Worm (Caenorhabditis elegans) whole organism, dauer: ENCODE results near the gene hrpa-2.

Experiments
- unc-62 ChIP-seq: sonication (generic microtip); optimal IDR thresholded peaks from 2 replicates; lab custom pipeline; 2017; ENCODE audit warnings: missing biosample characterization, missing genetic modification reagents, missing genetic modification characterization

hrpa-2 gene

DNA sequence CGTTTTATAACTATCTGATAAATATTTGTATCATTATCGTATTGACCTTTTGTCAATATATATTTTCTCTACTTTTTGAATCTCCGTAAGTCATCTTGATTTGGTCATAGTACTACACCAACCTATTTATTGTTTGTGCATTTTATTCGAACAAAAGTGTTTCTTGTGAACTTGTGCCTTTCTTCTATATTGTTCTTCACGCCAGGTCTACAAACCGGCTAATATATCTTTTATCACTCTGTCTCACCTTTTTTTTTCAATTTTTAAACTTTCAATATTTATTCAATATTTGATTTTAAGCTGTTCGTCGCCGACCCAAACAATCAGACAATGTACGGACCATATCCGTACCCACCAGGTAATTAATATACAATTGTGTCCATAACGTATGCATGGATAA is at the start of gene hrpa-2:
TSS of gene hrpa-2 (plus strand) at position 301 of the 400 bp plus-strand sequence.
- no peak for TF ChIP-seq unc-62 (GFP tag; lab: Kevin White, UChicago)

DNA sequence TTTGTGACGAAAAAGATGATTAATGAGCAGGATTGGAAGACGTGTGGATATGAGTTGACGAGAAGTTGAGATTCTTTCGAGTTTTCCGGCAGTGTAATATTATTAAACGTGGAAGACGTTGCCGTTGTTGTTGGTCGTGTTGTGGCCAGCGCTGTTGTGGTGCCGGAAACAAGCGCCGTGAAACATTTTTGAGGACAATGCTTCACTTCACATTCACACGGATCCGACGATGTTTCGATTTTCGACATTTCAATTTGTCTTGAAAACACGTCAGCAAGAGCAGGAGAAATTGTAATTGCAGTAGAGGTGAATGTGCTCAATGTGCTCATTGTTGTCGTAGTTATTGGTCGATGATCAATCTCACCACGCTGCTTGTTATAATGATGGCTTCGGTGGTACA is 47.4 kb upstream of the hrpa-2 start:
- no peak for TF ChIP-seq unc-62 (GFP tag; lab: Kevin White, UChicago)

DNA sequence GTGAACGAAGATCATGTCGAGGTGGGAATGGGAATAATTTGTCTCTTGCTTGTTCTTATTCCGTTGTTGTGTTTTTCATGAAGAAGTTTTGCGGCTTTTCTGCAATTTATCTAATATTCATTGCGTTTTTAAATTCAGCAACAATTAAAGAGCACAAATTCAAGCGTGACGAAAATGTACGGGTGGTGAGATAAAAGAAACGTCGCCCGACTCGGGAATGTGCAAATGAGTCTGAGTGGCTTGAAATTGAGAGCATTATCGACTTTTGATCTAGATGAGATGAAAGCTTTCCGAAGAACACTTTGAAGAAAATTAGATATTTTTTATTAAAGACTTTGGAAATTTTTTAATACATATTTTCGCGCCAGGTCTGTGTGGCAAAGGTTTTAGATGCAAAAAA is 45.1 kb upstream of the hrpa-2 start, which contains the start of gene T03G11.10:
TSS of gene T03G11.10 (minus strand) at position 101 of the 400 bp plus-strand sequence.
- TF ChIP-seq unc-62 (GFP tag; lab: Kevin White, UChicago): no peak

DNA sequence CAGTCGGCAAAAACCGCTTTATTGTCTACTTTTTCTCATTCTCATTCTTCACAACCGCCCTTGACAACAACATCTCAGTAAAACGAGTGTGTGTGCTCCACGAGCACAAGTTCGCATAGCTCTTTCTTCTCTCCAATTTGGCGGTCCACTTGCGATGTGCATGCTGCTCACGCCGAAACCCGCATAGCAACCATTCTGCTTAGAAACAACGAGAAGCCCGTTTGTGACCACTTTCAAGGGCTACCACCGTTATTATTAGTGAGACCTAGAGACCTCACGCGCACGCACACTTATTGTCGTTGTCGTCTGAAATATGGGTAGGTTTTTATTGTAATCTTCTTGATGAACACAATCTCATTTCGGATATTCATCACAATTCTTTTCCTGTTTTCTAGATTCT is 41.9 kb upstream of the hrpa-2 start, which contains the start of gene zchc-1A:
TSS of gene zchc-1A (plus strand) at position 114 of the 400 bp plus-strand sequence.
- no peak for TF ChIP-seq unc-62 (GFP tag; lab: Kevin White, UChicago)

DNA sequence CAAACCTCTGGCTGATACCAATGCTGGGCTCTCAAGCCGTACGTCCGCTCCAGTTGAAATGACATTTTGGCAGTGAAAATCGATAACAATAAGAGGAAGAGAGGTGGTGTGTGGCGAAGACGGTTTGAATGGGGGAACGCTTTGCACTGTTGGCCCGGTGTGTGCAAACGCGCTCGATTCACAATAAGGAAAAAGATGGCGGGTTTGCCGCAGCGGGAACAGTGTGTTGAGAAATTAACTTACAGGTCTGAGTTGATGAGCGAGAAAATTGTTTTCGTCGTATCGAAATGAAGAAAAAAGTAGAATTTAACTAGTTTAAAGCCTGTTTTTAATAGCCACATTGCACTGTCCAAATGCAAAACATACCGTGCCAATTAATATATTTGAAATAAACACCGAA is 37.1 kb upstream of the hrpa-2 start, which contains the start of gene metl-9:
TSS of gene metl-9 (minus strand) at position 101 of the 400 bp plus-strand sequence.
- TF ChIP-seq unc-62 (GFP tag; lab: Kevin White, UChicago): no peak

DNA sequence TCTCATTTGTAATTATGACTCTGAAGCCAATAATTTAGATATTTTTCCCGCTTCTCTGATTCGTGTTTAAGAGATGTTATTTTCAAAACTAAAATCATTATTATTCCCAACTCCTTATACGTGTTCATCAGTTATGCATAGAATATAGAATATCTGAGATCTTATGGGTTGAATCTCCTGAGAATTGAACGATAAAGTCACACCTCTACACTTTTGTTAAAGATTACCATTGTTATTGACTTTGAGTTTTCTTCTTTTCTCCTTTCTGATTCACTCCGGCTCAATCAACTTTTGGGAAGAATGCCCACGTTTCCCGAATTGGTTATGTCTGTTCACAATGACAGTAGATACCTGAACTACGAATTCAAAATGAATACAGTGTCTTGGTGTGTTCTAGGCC is 36.3 kb upstream of the hrpa-2 start, which contains the start of gene sru-48:
TSS of gene sru-48 (plus strand) at position 301 of the 400 bp plus-strand sequence.
- TF ChIP-seq unc-62 (GFP tag; lab: Kevin White, UChicago): no peak

DNA sequence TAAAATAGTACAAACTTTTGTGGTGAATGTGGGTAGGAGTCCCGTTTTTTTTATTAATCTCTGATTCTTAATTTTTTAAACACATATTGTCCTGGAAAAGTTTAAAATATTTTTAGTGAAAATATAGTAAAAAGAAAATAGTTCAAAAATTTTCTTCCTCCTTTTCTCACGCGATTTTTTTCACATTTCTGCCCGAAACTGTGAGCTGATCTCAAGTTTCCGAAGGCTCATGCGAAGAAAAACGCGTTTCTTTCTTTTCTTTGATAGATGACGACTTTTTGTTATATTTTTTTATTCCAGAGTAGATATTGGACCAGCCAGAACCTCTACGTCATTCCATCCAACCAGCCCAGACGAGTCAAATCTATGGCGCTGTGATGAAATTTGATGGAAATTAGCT is 32.2 kb upstream of the hrpa-2 start, which contains the start of gene T03G11.9:
TSS of gene T03G11.9 (plus strand) at position 301 of the 400 bp plus-strand sequence.
- TF ChIP-seq unc-62 (GFP tag; lab: Kevin White, UChicago): no peak

DNA sequence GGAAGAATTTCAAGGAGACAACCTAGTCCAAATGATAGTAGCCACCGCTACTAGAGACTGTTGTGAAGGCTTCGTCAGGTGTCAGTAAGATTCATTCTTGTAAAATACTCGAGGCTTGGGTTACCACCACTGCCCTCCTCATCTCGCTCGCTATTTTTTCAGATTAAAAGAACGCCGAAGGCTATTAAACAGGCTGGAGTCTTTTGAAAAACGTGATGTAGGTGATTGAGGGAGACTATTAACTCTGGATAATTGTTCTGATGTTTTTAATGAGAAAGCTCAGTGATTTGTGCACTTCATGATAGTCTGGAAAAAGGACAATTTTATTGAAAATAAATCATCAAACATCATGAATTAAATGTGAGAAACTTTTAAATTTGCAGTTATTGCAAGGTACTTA is 27.2 kb upstream of the hrpa-2 start, which contains the start of gene zig-6:
TSS of gene zig-6 (minus strand) at position 101 of the 400 bp plus-strand sequence.
- no peak for TF ChIP-seq unc-62 (GFP tag; lab: Kevin White, UChicago)

- no peak for TF ChIP-seq unc-62 (GFP tag; lab: Kevin White, UChicago)
These were observed 26.1 kb upstream of the hrpa-2 start for ce11 chrX:5190061-5190460.

ce11 chrX:5193402-5193801 is 22.8 kb upstream of the hrpa-2 start:
- no peak for TF ChIP-seq unc-62 (GFP tag; lab: Kevin White, UChicago)

DNA sequence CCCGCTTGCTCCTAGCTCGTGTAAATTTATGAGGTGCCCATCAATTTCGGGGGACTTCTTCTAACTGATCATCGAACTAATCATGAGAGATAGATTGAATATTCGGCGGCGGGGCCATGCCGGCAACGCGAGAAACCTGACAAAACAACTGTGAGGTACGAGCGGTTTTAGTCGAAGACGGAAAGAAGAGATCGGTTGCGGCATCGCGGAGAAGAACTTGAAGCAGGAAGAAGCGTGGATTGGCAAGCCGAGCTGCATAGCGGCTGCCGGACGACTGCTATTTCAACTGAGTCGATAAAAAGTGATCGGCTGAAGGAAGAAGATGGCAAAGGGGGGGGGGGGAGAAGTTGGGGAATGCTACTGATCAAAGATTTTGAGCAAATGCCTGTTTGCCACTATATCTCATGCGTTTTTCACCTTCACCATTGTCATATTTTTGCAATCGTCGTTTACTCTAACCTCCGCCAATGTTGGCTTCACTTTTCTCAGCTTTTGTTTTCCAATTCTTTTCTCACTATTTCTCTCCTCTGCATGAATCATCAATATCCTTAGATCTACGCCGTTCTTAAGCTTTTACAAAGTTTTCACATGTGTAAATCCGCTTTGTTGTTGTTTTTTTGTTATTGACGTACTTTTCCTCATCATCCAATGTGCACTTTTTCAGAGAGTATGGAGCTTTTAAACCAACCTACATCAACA is 20.6 kb upstream of the hrpa-2 start, which contains the start of gene pqn-62:
TSS of gene pqn-62 (plus strand) at position 649 of the 699 bp plus-strand sequence.
- no peak for TF ChIP-seq unc-62 (GFP tag; lab: Kevin White, UChicago)

- TF ChIP-seq unc-62 (GFP tag; lab: Kevin White, UChicago): no peak
These were observed 18.7 kb upstream of the hrpa-2 start for ce11 chrX:5197440-5197839.

DNA sequence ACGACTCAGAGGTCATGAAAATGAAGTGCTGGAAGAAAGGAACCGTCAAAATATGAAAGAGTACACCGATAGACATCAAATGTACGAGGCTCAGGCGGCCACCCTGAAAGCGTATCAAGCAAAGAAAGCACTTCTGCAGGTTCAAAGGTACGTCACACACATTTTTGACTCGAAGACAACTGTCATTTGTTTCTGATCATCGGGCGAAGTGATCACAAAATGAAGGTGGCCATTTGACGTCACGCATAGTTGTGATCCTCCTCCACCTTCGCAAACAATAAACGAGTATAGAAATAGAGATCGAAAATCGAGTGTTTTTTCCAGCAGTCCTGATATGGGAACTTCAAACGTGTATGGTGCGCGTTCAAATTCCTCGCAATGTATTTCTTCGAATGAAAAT is 16.9 kb upstream of the hrpa-2 start:
- TF ChIP-seq unc-62 (GFP tag; lab: Kevin White, UChicago): no peak

ce11 chrX:5199825-5200373 is 16.3 kb upstream of the hrpa-2 start:
- no peak for TF ChIP-seq unc-62 (GFP tag; lab: Kevin White, UChicago)

ce11 chrX:5201860-5202259 is 14.3 kb upstream of the hrpa-2 start:
- no peak for TF ChIP-seq unc-62 (GFP tag; lab: Kevin White, UChicago)

DNA sequence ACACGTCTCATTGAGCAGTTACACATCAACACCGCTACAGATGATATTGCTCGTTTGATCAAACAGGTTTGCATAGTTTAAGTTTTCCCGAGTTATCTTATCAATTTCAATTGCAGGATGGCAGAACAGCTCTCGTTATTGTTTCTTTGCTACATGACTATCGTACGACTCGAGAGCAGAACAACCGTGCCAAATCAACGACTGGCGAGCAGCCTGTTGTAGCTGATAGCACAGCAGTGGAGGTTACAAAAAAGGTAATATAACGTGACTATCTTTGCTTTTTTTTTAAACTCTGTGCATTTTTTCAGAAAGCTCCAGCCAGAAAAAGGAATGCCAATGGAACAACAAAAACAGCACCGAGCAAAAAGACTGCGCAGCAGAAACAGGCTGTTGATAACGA is 13.8 kb upstream of the hrpa-2 start:
- TF ChIP-seq unc-62 (GFP tag; lab: Kevin White, UChicago): no peak
